Worm (Caenorhabditis elegans): ENCODE results near the gene F37B12.3.

Gene F37B12.3

ce11 chrII:9070740-9071139, 29.5 kb upstream of the F37B12.3 start, which contains the start of gene T24B8.4:
Gene T24B8.4, minus strand, starts transcription at chrII:9070840.
- no peak for TF ChIP-seq pes-1 (GFP tag; IDR thresholded peaks at IDR 0.05)
- TF ChIP-seq F13C5.2 (tag; optimal IDR thresholded peaks at IDR 0.05), result no peak
- no peak for TF ChIP-seq hmg-4 (GFP tag; optimal IDR thresholded peaks at IDR 0.05)
- TF ChIP-seq tbx-37 (GFP tag; conservative IDR thresholded peaks at IDR 0.05), result no peak
- no peak for TF ChIP-seq scrt-1 (GFP tag; IDR thresholded peaks at IDR 0.05)

- TF ChIP-seq tra-4 (tag; optimal IDR thresholded peaks at IDR 0.05) (no peak), F13C5.2 (tag; optimal IDR thresholded peaks at IDR 0.05) (no peak), ceh-36 (tag; optimal IDR thresholded peaks at IDR 0.05) (no peak), hnd-1 (tag; optimal IDR thresholded peaks at IDR 0.05) (no peak), B0310.2 (tag; optimal IDR thresholded peaks at IDR 0.05) (no peak), sea-1 (GFP tag; conservative IDR thresholded peaks at IDR 0.05) (no peak), hmg-4 (GFP tag; optimal IDR thresholded peaks at IDR 0.05) (no peak), ama-1 (optimal IDR thresholded peaks at IDR 0.05) (no peak), flt-1 (GFP tag; IDR thresholded peaks at IDR 0.05) (no peak), ets-7 (tag; optimal IDR thresholded peaks at IDR 0.05) (no peak), hmbx-1 (tag; optimal IDR thresholded peaks at IDR 0.05) (no peak), tbx-37 (GFP tag; conservative IDR thresholded peaks at IDR 0.05) (no peak), tbx-11 (GFP tag; IDR thresholded peaks at IDR 0.05) (no peak), ceh-13 (GFP tag; optimal IDR thresholded peaks at IDR 0.05) (no peak), scrt-1 (GFP tag; IDR thresholded peaks at IDR 0.05) (no peak), pes-1 (GFP tag; IDR thresholded peaks at IDR 0.05) (no peak), aly-1 (tag; optimal IDR thresholded peaks at IDR 0.05) (no peak)
Observed at ce11 chrII:9069836-9070235, 28.6 kb upstream of the F37B12.3 start.

- TF ChIP-seq flt-1 (GFP tag; IDR thresholded peaks at IDR 0.05) (no peak), tbx-37 (GFP tag; conservative IDR thresholded peaks at IDR 0.05) (no peak)
Observed at ce11 chrII:9064437-9064836, 23.2 kb upstream of the F37B12.3 start.

- TF ChIP-seq pes-1 (GFP tag; IDR thresholded peaks at IDR 0.05) (peak; percentile 46; the same call in 1 of the 2 replicates), ceh-36 (tag; optimal IDR thresholded peaks at IDR 0.05) (no peak)
Observed at ce11 chrII:9063350-9063749, 22.1 kb upstream of the F37B12.3 start.

ce11 chrII:9062261-9062948, 21.2 kb upstream of the F37B12.3 start:
- TF ChIP-seq B0310.2 (tag; optimal IDR thresholded peaks at IDR 0.05) (no peak), tra-4 (tag; optimal IDR thresholded peaks at IDR 0.05) (no peak), hmg-4 (GFP tag; optimal IDR thresholded peaks at IDR 0.05) (no peak)

ce11 chrII:9061557-9062183, 20.5 kb upstream of the F37B12.3 start:
- TF ChIP-seq aly-1 (tag; optimal IDR thresholded peaks at IDR 0.05) (no peak), ceh-13 (GFP tag; optimal IDR thresholded peaks at IDR 0.05) (no peak), ama-1 (optimal IDR thresholded peaks at IDR 0.05) (no peak), hmg-4 (GFP tag; optimal IDR thresholded peaks at IDR 0.05) (peak; percentile 22)

ce11 chrII:9061099-9061498, 19.9 kb upstream of the F37B12.3 start, which contains the start of gene T24B8.3:
Gene T24B8.3, minus strand, starts transcription at chrII:9061137.
- TF ChIP-seq scrt-1 (GFP tag; IDR thresholded peaks at IDR 0.05) (no peak), ceh-13 (GFP tag; optimal IDR thresholded peaks at IDR 0.05) (no peak), pes-1 (GFP tag; IDR thresholded peaks at IDR 0.05) (no peak), hmbx-1 (tag; optimal IDR thresholded peaks at IDR 0.05) (no peak), F13C5.2 (tag; optimal IDR thresholded peaks at IDR 0.05) (no peak), ama-1 (optimal IDR thresholded peaks at IDR 0.05) (peak; percentile 43), ceh-36 (tag; optimal IDR thresholded peaks at IDR 0.05) (no peak), tra-4 (tag; optimal IDR thresholded peaks at IDR 0.05) (no peak)

ce11 chrII:9060332-9060840, 19.2 kb upstream of the F37B12.3 start:
- TF ChIP-seq flt-1 (GFP tag; IDR thresholded peaks at IDR 0.05), result no peak
- no peak for TF ChIP-seq tbx-11 (GFP tag; IDR thresholded peaks at IDR 0.05)
- 0 out of 2 replicates have a peak, but pooled peaks have one; percentile 34 for TF ChIP-seq scrt-1 (GFP tag; IDR thresholded peaks at IDR 0.05)
- TF ChIP-seq hmg-4 (GFP tag; optimal IDR thresholded peaks at IDR 0.05), result peak; percentile 94
- TF ChIP-seq aly-1 (tag; optimal IDR thresholded peaks at IDR 0.05), result peak; percentile 85
- TF ChIP-seq ama-1 (optimal IDR thresholded peaks at IDR 0.05), result peak; percentile 21
- peak; percentile 51 for TF ChIP-seq B0310.2 (tag; optimal IDR thresholded peaks at IDR 0.05)
- no peak for TF ChIP-seq ceh-13 (GFP tag; optimal IDR thresholded peaks at IDR 0.05)
- TF ChIP-seq sea-1 (GFP tag; conservative IDR thresholded peaks at IDR 0.05), result peak; percentile 68
- no peak for TF ChIP-seq tbx-37 (GFP tag; conservative IDR thresholded peaks at IDR 0.05)
- peak; percentile 56 for TF ChIP-seq ceh-36 (tag; optimal IDR thresholded peaks at IDR 0.05)
- peak; percentile 19 for TF ChIP-seq tra-4 (tag; optimal IDR thresholded peaks at IDR 0.05)
- peak; percentile 80 for TF ChIP-seq F13C5.2 (tag; optimal IDR thresholded peaks at IDR 0.05)
- peak; percentile 72 for TF ChIP-seq pes-1 (GFP tag; IDR thresholded peaks at IDR 0.05)
- no peak for TF ChIP-seq ets-7 (tag; optimal IDR thresholded peaks at IDR 0.05)
- TF ChIP-seq hmbx-1 (tag; optimal IDR thresholded peaks at IDR 0.05), result no peak
- no peak for TF ChIP-seq hnd-1 (tag; optimal IDR thresholded peaks at IDR 0.05)

Data from whole organism, early embryonic.